Fruit fly (Drosophila melanogaster): Measurements from ENCODE around the gene CG17349.

DNA sequence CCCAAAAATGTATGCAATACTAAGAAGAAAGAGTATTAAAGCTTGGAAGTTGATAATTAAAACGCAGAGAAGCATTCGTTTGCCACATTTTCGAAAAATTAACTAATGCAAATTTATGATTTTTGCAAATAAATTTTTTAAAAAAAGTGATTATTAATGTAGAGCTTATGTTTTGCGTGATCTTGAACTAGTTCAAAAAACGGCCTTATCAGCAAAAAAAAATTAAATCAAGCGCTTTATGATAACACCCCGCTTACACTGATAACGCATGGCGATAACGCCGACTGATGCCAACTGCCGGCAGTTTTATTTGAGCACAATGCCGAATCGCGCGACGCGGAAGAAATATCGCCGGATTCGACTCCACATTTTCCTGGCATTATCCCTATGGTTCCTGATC lies 6.2 kb upstream of the CG17349 start, which contains the start of gene CG13086:
- no peak for TF ChIP-seq Hnf4 (GFP tag; optimal IDR thresholded peaks at IDR 0.05)
- TF ChIP-seq usp (GFP tag; optimal IDR thresholded peaks at IDR 0.05), result no peak
